Fruit fly (Drosophila melanogaster): ENCODE data around the gene CG7840.
A peak's percentile ranks its signal among the peaks of the same experiment; 100 is the strongest.

CG7840 gene

dm6 chr2L:8344536-8344935 lies 39.1 kb downstream of the CG7840 start (continued):
- TF ChIP-seq CG34376 (GFP tag; optimal IDR thresholded peaks at IDR 0.05) (peak; percentile 78), hb (GFP tag; IDR thresholded peaks at IDR 0.05; ENCODE audit: partially characterized antibody) (no peak), pum (GFP tag; optimal IDR thresholded peaks at IDR 0.05) (no peak), Hr78 (GFP tag; optimal IDR thresholded peaks at IDR 0.05) (peak in 1 of 2 experiments; percentile 68), Oli (tag; optimal IDR thresholded peaks at IDR 0.05) (no peak), nerfin-2 (GFP tag; IDR thresholded peaks at IDR 0.05; ENCODE audit: partially characterized antibody) (no peak), ci (GFP tag; IDR thresholded peaks at IDR 0.05) (no peak), Eip74EF (GFP tag; optimal IDR thresholded peaks at IDR 0.05) (no peak), HLH4C (GFP tag; IDR thresholded peaks at IDR 0.05; ENCODE audit: partially characterized antibody) (no peak), pb (GFP tag; optimal IDR thresholded peaks at IDR 0.05) (no peak), Max (GFP tag; optimal IDR thresholded peaks at IDR 0.05) (no peak), Rx (GFP tag; IDR thresholded peaks at IDR 0.05) (no peak), Dek (tag; optimal IDR thresholded peaks at IDR 0.05) (no peak), CG11723 (GFP tag; optimal IDR thresholded peaks at IDR 0.05) (no peak), Mad (GFP tag; optimal IDR thresholded peaks at IDR 0.05) (no peak), CG34224 (GFP tag; IDR thresholded peaks at IDR 0.05; ENCODE audit: partially characterized antibody) (no peak), HLH54F (GFP tag; optimal IDR thresholded peaks at IDR 0.05) (no peak), lab (GFP tag; optimal IDR thresholded peaks at IDR 0.05) (peak; percentile 39), CG5180 (GFP tag; optimal IDR thresholded peaks at IDR 0.05) (peak; percentile 74), Dref (GFP tag; IDR thresholded peaks at IDR 0.05) (no peak), exex (tag; optimal IDR thresholded peaks at IDR 0.05) (peak; percentile 96), CTCF (GFP tag; optimal IDR thresholded peaks at IDR 0.05) (no peak), TFAM (GFP tag; optimal IDR thresholded peaks at IDR 0.05) (no peak), bab2 (GFP tag; optimal IDR thresholded peaks at IDR 0.05) (no peak), CG9932 (GFP tag; IDR thresholded peaks at IDR 0.05) (no peak), D19B (GFP tag; optimal IDR thresholded peaks at IDR 0.05) (peak; percentile 48), CG14667 (GFP tag; IDR thresholded peaks at IDR 0.05) (no peak), sens (GFP tag) (no peak), CG13123 (GFP tag; optimal IDR thresholded peaks at IDR 0.05) (no peak), CG2875 (GFP tag; optimal IDR thresholded peaks at IDR 0.05) (no peak), Ets97D (GFP tag; optimal IDR thresholded peaks at IDR 0.05) (no peak), bsh (GFP tag; optimal IDR thresholded peaks at IDR 0.05) (no peak), sc (optimal IDR thresholded peaks at IDR 0.05) (no peak), sc (GFP tag; optimal IDR thresholded peaks at IDR 0.05) (no peak), toy (GFP tag; IDR thresholded peaks at IDR 0.05) (no peak), B-H2 (GFP tag; optimal IDR thresholded peaks at IDR 0.05) (peak; percentile 18), CG42726 (GFP tag; IDR thresholded peaks at IDR 0.05; ENCODE audit: partially characterized antibody) (no peak), caup (GFP tag; optimal IDR thresholded peaks at IDR 0.05; ENCODE audit: severe bottlenecking) (no peak), rib (GFP tag; IDR thresholded peaks at IDR 0.05) (no peak), HmgZ (tag; optimal IDR thresholded peaks at IDR 0.05) (peak; percentile 27), CG3838 (GFP tag; optimal IDR thresholded peaks at IDR 0.05) (no peak), CG7357 (GFP tag; IDR thresholded peaks at IDR 0.05) (no peak), Ptx1 (GFP tag; IDR thresholded peaks at IDR 0.05) (no peak), CG1647 (GFP tag; optimal IDR thresholded peaks at IDR 0.05) (no peak), CG9215 (GFP tag; IDR thresholded peaks at IDR 0.05) (no peak), CG15011 (GFP tag; optimal IDR thresholded peaks at IDR 0.05) (no peak), CG5245 (GFP tag; optimal IDR thresholded peaks at IDR 0.05) (no peak), CG1529 (GFP tag; optimal IDR thresholded peaks at IDR 0.05) (no peak), z (GFP tag; IDR thresholded peaks at IDR 0.05) (no peak), CG7839 (tag; optimal IDR thresholded peaks at IDR 0.05) (no peak), crol (GFP tag; IDR thresholded peaks at IDR 0.05) (no peak), Spps (tag; optimal IDR thresholded peaks at IDR 0.05) (no peak)

All from whole organism, embryonic.